Worm (Caenorhabditis elegans): ENCODE data around the gene F10C1.8.

- TF ChIP-seq elt-3 (tag; optimal IDR thresholded peaks at IDR 0.05) (no peak), lin-14 (GFP tag; optimal IDR thresholded peaks at IDR 0.05) (no peak), tbx-2 (tag; optimal IDR thresholded peaks at IDR 0.05) (no peak), lin-15B (tag; optimal IDR thresholded peaks at IDR 0.05) (no peak)
Measured at ce11 chrII:5738795-5739194, 15.5 kb upstream of the F10C1.8 start, which contains the start of gene hlh-14.

Data from whole organism, L1 larva.